Fruit fly (Drosophila melanogaster) whole organism, adult: ENCODE results near the gene RpLP0.

Experiments used
- CG11617 ChIP-seq: fragments of 200-800 bp; sonication (Bioruptor generic); optimal IDR thresholded peaks from 2 replicates; lab custom pipeline; 2017; ENCODE audit warnings: mild to moderate bottlenecking, missing biosample characterization, missing genetic modification reagents, missing genetic modification characterization
- CG12768 ChIP-seq: fragments of 200-800 bp; sonication (Bioruptor generic); optimal IDR thresholded peaks from 2 replicates; lab custom pipeline; 2017; ENCODE audit warnings: missing biosample characterization, missing genetic modification characterization, mild to moderate bottlenecking, moderate library complexity, missing genetic modification reagents
- CG14711 ChIP-seq: fragments of 200-800 bp; sonication (Bioruptor generic); optimal IDR thresholded peaks from 2 replicates; lab custom pipeline; 2018; ENCODE audit warnings: missing biosample characterization, mild to moderate bottlenecking, missing genetic modification characterization, moderate library complexity
- Clk ChIP-seq: fragments of 200-800 bp; sonication (Bioruptor generic); optimal IDR thresholded peaks from 2 replicates; lab custom pipeline; 2017; ENCODE audit warnings: missing biosample characterization, missing genetic modification characterization
- Crg-1 ChIP-seq: fragments of 200-800 bp; sonication (Bioruptor generic); optimal IDR thresholded peaks from 2 replicates; lab custom pipeline; 2016; ENCODE audit warnings: missing biosample characterization, missing genetic modification characterization
- Hr96 ChIP-seq: fragments of 200-800 bp; sonication (Bioruptor generic); optimal IDR thresholded peaks from 2 replicates; lab custom pipeline; 2016; ENCODE audit warnings: missing biosample characterization, missing genetic modification characterization
- Mnt ChIP-seq: fragments of 200-800 bp; sonication (Bioruptor generic); optimal IDR thresholded peaks from 2 replicates; lab custom pipeline; 2016; ENCODE audit warnings: missing biosample characterization, mild to moderate bottlenecking, missing genetic modification characterization
- bab1 ChIP-seq: fragments of 200-800 bp; sonication (Bioruptor generic); optimal IDR thresholded peaks from 3 replicates; lab custom pipeline; 2019; ENCODE audit warnings: missing biosample characterization, mild to moderate bottlenecking, missing genetic modification characterization, moderate library complexity
- cic ChIP-seq: fragments of 200-800 bp; sonication (Bioruptor generic); optimal IDR thresholded peaks from 2 replicates; lab custom pipeline; 2017; ENCODE audit warnings: missing biosample characterization, mild to moderate bottlenecking, missing genetic modification characterization, moderate library complexity
- cnc ChIP-seq, 2 experiments: fragments of >200 bp; optimal IDR thresholded peaks; 2 replicates each; lab custom pipeline; 2017
- kay ChIP-seq: fragments of 200-800 bp; sonication (Bioruptor generic); peaks from one replicate; lab custom pipeline; 2016; ENCODE audit warnings: missing biosample characterization, missing genetic modification characterization, borderline replicate concordance
- pad ChIP-seq: fragments of 200-800 bp; sonication (Bioruptor generic); optimal IDR thresholded peaks from 3 replicates; lab custom pipeline; 2017; ENCODE audit warnings: missing biosample characterization, missing genetic modification characterization, mild to moderate bottlenecking, moderate library complexity, missing genetic modification reagents
- tj ChIP-seq: fragments of 200-800 bp; sonication (Bioruptor generic); optimal IDR thresholded peaks from 3 replicates; lab custom pipeline; 2017; ENCODE audit warnings: missing biosample characterization, mild to moderate bottlenecking, missing genetic modification characterization, moderate library complexity
- toe ChIP-seq: fragments of 200-800 bp; sonication (Bioruptor generic); optimal IDR thresholded peaks from 2 replicates; lab custom pipeline; 2016; ENCODE audit warnings: missing biosample characterization, missing genetic modification characterization

Gene RpLP0

dm6 chr3L:22109903-22110302 lies 34.2 kb downstream of the RpLP0 start:
- TF ChIP-seq cnc (optimal IDR thresholded peaks at IDR 0.05; lab: Kevin White, UChicago): no peak
- no peak for TF ChIP-seq CG11617 (GFP tag; lab: Kevin White, UChicago)
- TF ChIP-seq CG14711 (tag; lab: Kevin White, UChicago): no peak
- TF ChIP-seq CG12768: no peak
- no peak for TF ChIP-seq cic (GFP tag; lab: Kevin White, UChicago)
- TF ChIP-seq pad (GFP tag; lab: Kevin White, UChicago): no peak
- TF ChIP-seq Clk: no peak
- TF ChIP-seq bab1 (GFP tag; lab: Kevin White, UChicago): no peak
- no peak for TF ChIP-seq Crg-1 (GFP tag; lab: Kevin White, UChicago)
- no peak for TF ChIP-seq Hr96 (GFP tag; lab: Kevin White, UChicago)
- no peak for TF ChIP-seq kay

- no peak for TF ChIP-seq bab1 (GFP tag; lab: Kevin White, UChicago)
- TF ChIP-seq Mnt (GFP tag; lab: Kevin White, UChicago): no peak
- no peak for TF ChIP-seq Clk
- no peak for TF ChIP-seq CG11617 (GFP tag; lab: Kevin White, UChicago)
- TF ChIP-seq toe (GFP tag; lab: Kevin White, UChicago): no peak
- TF ChIP-seq CG14711 (tag; lab: Kevin White, UChicago): no peak
- TF ChIP-seq tj (GFP tag; lab: Kevin White, UChicago): no peak
- no peak for TF ChIP-seq CG12768
- TF ChIP-seq kay: no peak
Measured at dm6 chr3L:22113186-22113585, 37.5 kb downstream of the RpLP0 start.
